Fruit fly (Drosophila melanogaster): ENCODE measurements around the gene Smr.

DNA sequence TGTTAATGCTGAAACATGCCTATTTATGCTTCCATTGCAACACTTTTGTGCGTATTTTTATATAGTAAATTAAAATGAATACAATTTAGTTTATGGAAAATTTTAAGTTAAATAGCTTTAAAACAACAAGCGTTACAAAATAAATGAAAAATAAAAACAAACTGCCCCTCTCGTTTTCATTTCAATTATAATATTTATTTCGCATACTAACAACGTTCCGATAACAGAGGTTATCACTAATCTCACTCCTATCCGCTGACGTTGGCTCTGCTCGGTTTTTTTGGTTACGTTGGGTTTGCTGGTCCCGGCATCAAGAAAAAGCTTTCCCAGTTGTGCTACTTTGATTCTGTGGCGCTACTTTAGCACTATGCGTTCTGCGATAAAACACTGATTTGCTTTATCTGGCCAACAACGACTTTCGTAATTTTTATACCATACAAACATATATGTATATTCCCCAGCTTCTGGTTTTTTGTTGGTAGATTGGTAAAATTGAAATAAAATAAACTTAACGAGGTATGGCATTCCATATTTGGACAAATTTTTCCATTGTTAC, 59.9 kb downstream of the Smr start:
- no peak for TF ChIP-seq NC2α (GFP tag; optimal IDR thresholded peaks at IDR 0.05)
- TF ChIP-seq sima (GFP tag; optimal IDR thresholded peaks at IDR 0.05) = no peak
- no peak for TF ChIP-seq ato (GFP tag; IDR thresholded peaks at IDR 0.05; ENCODE audit: partially characterized antibody)
- no peak for TF ChIP-seq MESR4 (GFP tag; optimal IDR thresholded peaks at IDR 0.05)
- no peak for TF ChIP-seq her (GFP tag; optimal IDR thresholded peaks at IDR 0.05)
- no peak for TF ChIP-seq pita (GFP tag; optimal IDR thresholded peaks at IDR 0.05)
- no peak for TF ChIP-seq Sry-β (GFP tag; optimal IDR thresholded peaks at IDR 0.05)
- no peak for TF ChIP-seq gcm (GFP tag; optimal IDR thresholded peaks at IDR 0.05)
